Worm (Caenorhabditis elegans): Measurements from ENCODE around the gene atic-1.

atic-1 gene

ce11 chrIV:7897443-7897842 is 15.6 kb downstream of the atic-1 start, which contains the start of gene ilys-4:
Gene ilys-4, minus strand, starts transcription at chrIV:7897543.
- TF ChIP-seq fax-1 (tag; optimal IDR thresholded peaks at IDR 0.05): no peak
- no peak for TF ChIP-seq ceh-2 (tag; optimal IDR thresholded peaks at IDR 0.05)
- no peak for TF ChIP-seq ceh-18 (tag; optimal IDR thresholded peaks at IDR 0.05)
- TF ChIP-seq hlh-13 (GFP tag; optimal IDR thresholded peaks at IDR 0.05): no peak
- TF ChIP-seq nhr-232 (tag; optimal IDR thresholded peaks at IDR 0.05): no peak
- no peak for TF ChIP-seq lim-6 (tag; optimal IDR thresholded peaks at IDR 0.05)
- no peak for TF ChIP-seq unc-55 (GFP tag; optimal IDR thresholded peaks at IDR 0.05)
- no peak for TF ChIP-seq gmeb-2 (tag; optimal IDR thresholded peaks at IDR 0.05)
- no peak for TF ChIP-seq unc-42 (tag; optimal IDR thresholded peaks at IDR 0.05)
- TF ChIP-seq K02D7.2 (tag; optimal IDR thresholded peaks at IDR 0.05): no peak
- no peak for TF ChIP-seq K09A11.1 (tag; optimal IDR thresholded peaks at IDR 0.05; ENCODE audit: insufficient read depth)
- TF ChIP-seq ztf-16 (tag; optimal IDR thresholded peaks at IDR 0.05): no peak
- TF ChIP-seq pha-4 (tag; optimal IDR thresholded peaks at IDR 0.05): no peak
- TF ChIP-seq pqm-1 (tag; optimal IDR thresholded peaks at IDR 0.05): no peak
- TF ChIP-seq C08G9.2 (tag; optimal IDR thresholded peaks at IDR 0.05): no peak
- TF ChIP-seq sdc-2 (tag; optimal IDR thresholded peaks at IDR 0.05): no peak
- TF ChIP-seq dmd-4 (tag; optimal IDR thresholded peaks at IDR 0.05; ENCODE audit: borderline replicate concordance): no peak
- TF ChIP-seq ahr-1 (tag; optimal IDR thresholded peaks at IDR 0.05): no peak
- TF ChIP-seq ceh-24 (tag; optimal IDR thresholded peaks at IDR 0.05): no peak

ce11 chrIV:7897953-7898352 is 16.1 kb downstream of the atic-1 start:
- TF ChIP-seq dve-1 (tag; optimal IDR thresholded peaks at IDR 0.05) (no peak), ceh-6 (GFP tag; optimal IDR thresholded peaks at IDR 0.05) (no peak), ceh-24 (tag; optimal IDR thresholded peaks at IDR 0.05) (no peak), ceh-31 (tag; optimal IDR thresholded peaks at IDR 0.05) (no peak), ceh-45 (GFP tag; IDR thresholded peaks at IDR 0.05) (no peak), F13H6.1 (tag; optimal IDR thresholded peaks at IDR 0.05) (no peak), pag-3 (tag; optimal IDR thresholded peaks at IDR 0.05; ENCODE audit: borderline replicate concordance) (no peak), unc-3 (GFP tag; conservative IDR thresholded peaks at IDR 0.05) (no peak), unc-3 (tag; optimal IDR thresholded peaks at IDR 0.05) (no peak), nhr-232 (tag; optimal IDR thresholded peaks at IDR 0.05) (no peak), lin-11 (tag; optimal IDR thresholded peaks at IDR 0.05) (no peak), zip-5 (tag; optimal IDR thresholded peaks at IDR 0.05) (no peak), pax-1 (tag; optimal IDR thresholded peaks at IDR 0.05) (no peak), fax-1 (tag; optimal IDR thresholded peaks at IDR 0.05) (no peak), sdc-2 (tag; optimal IDR thresholded peaks at IDR 0.05) (no peak), ceh-19 (GFP tag; optimal IDR thresholded peaks at IDR 0.05) (no peak)

- TF ChIP-seq ets-4 (tag; optimal IDR thresholded peaks at IDR 0.05): no peak
- TF ChIP-seq unc-55 (GFP tag; optimal IDR thresholded peaks at IDR 0.05): no peak
- TF ChIP-seq odd-2 (tag; optimal IDR thresholded peaks at IDR 0.05): no peak
- TF ChIP-seq ceh-45 (GFP tag; IDR thresholded peaks at IDR 0.05): no peak
- TF ChIP-seq ceh-19 (GFP tag; optimal IDR thresholded peaks at IDR 0.05): no peak
- no peak for TF ChIP-seq nhr-232 (tag; optimal IDR thresholded peaks at IDR 0.05)
- TF ChIP-seq lim-6 (tag; optimal IDR thresholded peaks at IDR 0.05): no peak
- no peak for TF ChIP-seq T23F11.4 (GFP tag; optimal IDR thresholded peaks at IDR 0.05)
- TF ChIP-seq ttx-3 (tag; optimal IDR thresholded peaks at IDR 0.05): no peak
- no peak for TF ChIP-seq C08G9.2 (tag; optimal IDR thresholded peaks at IDR 0.05)
- TF ChIP-seq elt-4 (tag; optimal IDR thresholded peaks at IDR 0.05): no peak
- TF ChIP-seq elt-2 (tag; optimal IDR thresholded peaks at IDR 0.05): no peak
- TF ChIP-seq hlh-30 (tag; optimal IDR thresholded peaks at IDR 0.05; ENCODE audit: insufficient read depth): no peak
- TF ChIP-seq ztf-16 (tag; optimal IDR thresholded peaks at IDR 0.05): no peak
- TF ChIP-seq hlh-13 (GFP tag; optimal IDR thresholded peaks at IDR 0.05): no peak
- TF ChIP-seq dmd-4 (tag; optimal IDR thresholded peaks at IDR 0.05; ENCODE audit: borderline replicate concordance): no peak
These were observed 16.7 kb downstream of the atic-1 start for ce11 chrIV:7898489-7898888.
